Worm (Caenorhabditis elegans): ENCODE data around the gene srh-147.
"Not testable (repeated sequence)": the region's sequence is repeated elsewhere in the genome, so short reads cannot be mapped to it uniquely, and the experiment has no call there.

Gene srh-147

DNA sequence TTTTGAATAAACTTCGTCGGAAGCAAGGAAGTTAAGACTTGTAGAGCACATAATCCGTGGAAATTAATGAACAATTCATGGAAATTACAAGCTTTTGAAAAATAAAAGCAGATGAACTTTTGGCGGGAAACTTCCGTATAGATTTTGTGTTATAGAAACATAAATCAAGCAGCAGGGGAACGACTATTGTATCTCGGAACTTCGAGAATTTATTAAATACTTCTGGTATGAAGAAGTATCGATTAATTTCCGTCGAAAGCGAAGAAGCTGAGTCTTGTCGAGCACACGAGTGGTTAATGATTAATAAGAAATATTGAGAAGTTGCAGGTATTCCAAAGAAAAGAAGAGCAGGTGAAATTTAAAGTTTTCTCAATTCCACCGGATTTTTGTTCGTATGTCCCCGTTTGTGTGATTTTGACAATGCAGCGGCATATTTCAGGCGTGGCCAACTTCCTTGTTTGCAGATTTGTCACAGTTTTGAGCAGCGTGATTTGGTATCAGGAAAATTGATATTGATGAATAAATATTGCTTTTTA lies at the start of gene srh-147:
Gene srh-147, minus strand, starts transcription at position 51 of the 536 bp plus-strand sequence.
- TF ChIP-seq ztf-23 (GFP tag; IDR thresholded peaks at IDR 0.05); ztf-29 (GFP tag; IDR thresholded peaks at IDR 0.05); cog-1 (tag; optimal IDR thresholded peaks at IDR 0.05): not testable (repeated sequence)

DNA sequence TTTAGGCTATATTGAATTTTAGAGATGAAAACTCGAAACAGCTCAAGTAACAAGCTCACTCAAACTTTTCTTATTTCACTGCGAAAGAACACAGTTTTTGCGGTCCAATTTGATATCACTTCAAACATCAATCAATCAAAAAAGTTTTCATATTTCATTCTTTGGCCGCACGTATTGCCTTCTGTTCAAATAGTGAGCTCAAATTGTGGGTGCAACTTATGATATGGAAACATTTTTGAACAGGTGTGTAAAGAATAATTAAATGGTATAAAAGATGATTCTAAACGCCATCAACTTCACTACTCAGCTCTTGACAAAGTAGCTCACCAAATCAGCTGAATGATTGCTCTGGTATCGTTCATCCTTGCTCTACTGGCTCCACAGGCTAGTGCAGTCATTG lies 49.6 kb upstream of the srh-147 start, which contains the start of gene T06C12.14:
Gene T06C12.14, plus strand, starts transcription at position 301 of the 400 bp plus-strand sequence.
- TF ChIP-seq tab-1 (GFP tag; IDR thresholded peaks at IDR 0.05) (no peak), klf-2 (GFP tag; conservative IDR thresholded peaks at IDR 0.05) (no peak), flt-1 (GFP tag; IDR thresholded peaks at IDR 0.05) (no peak), cog-1 (tag; optimal IDR thresholded peaks at IDR 0.05) (no peak), T22C8.4 (GFP tag; IDR thresholded peaks at IDR 0.05) (no peak), med-1 (GFP tag; optimal IDR thresholded peaks at IDR 0.05; ENCODE audit: insufficient read depth) (no peak), ztf-23 (GFP tag; IDR thresholded peaks at IDR 0.05) (no peak), ref-1 (GFP tag; conservative IDR thresholded peaks at IDR 0.05) (no peak)

DNA sequence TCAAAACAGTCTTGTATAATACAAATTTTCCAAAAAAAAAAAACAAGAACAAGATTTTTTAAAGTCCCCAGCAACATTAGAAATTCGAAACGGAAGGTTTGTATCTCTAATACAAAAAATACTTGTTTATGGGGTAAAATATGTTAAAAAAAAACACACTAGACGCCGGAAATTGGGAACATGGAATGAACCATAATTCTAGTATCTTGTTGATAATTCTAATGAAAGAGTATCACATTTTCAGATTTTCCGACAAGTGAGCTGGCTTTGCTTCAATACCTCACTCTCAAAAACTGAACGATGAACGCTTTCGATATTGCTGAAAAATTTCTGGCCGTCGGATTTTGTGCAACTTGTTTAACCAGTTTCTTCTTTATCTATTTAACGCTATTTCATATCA lies 47.6 kb upstream of the srh-147 start, which contains the start of gene str-60:
Gene str-60, plus strand, starts transcription at position 301 of the 400 bp plus-strand sequence.
- TF ChIP-seq ref-1 (GFP tag; conservative IDR thresholded peaks at IDR 0.05), result no peak
- TF ChIP-seq klf-2 (GFP tag; conservative IDR thresholded peaks at IDR 0.05), result no peak

DNA sequence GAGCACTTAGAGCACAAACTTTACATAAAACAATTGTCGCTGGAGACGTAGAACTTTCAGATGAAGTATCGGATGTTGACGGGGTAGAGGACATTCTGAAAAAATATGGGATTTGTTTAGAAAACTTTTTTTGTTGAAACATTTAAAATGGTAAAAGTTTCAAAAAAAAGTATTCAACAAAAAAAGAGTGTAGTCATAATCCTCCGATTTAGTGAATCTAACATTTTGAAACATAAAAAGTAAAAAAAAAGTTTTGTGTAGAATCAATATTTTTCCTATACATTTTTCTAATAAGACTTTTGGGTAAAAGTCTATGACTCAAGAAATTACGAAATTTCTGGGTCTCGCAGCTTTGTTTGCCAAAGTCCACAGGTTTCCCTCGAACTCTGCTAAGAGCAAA lies 46.5 kb upstream of the srh-147 start, which contains the start of gene nhr-213:
Gene nhr-213, minus strand, starts transcription at position 101 of the 400 bp plus-strand sequence.
- TF ChIP-seq ztf-23 (GFP tag; IDR thresholded peaks at IDR 0.05), result no peak
- no peak for TF ChIP-seq cog-1 (tag; optimal IDR thresholded peaks at IDR 0.05)
- no peak for TF ChIP-seq ztf-29 (GFP tag; IDR thresholded peaks at IDR 0.05)

DNA sequence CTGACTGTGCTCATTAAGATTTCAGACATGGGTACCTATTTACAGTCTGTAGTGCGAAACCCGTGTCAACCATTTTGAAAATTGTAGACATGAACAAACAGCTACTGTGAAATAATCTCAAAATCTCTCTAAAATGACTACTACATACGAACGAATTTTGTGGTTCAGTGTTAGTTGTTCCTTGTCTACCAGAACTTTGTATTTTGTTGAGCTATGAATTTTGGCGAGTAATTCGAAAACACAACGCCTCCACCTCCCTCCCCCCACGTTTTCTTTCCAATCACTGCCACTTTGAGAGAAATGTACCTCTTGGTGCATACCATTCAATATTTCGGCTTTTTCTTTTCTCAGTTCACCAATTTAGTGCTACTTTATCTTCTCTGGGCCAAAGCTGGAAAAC lies 42.6 kb upstream of the srh-147 start, which contains the start of gene T06C12.11:
Gene T06C12.11, plus strand, starts transcription at position 301 of the 400 bp plus-strand sequence.
- TF ChIP-seq ztf-23 (GFP tag; IDR thresholded peaks at IDR 0.05) (no peak), cog-1 (tag; optimal IDR thresholded peaks at IDR 0.05) (no peak), ztf-29 (GFP tag; IDR thresholded peaks at IDR 0.05) (no peak), med-1 (GFP tag; optimal IDR thresholded peaks at IDR 0.05; ENCODE audit: insufficient read depth) (no peak), ref-1 (GFP tag; conservative IDR thresholded peaks at IDR 0.05) (no peak), T22C8.4 (GFP tag; IDR thresholded peaks at IDR 0.05) (no peak), tab-1 (GFP tag; IDR thresholded peaks at IDR 0.05) (no peak), klf-2 (GFP tag; conservative IDR thresholded peaks at IDR 0.05) (no peak), flt-1 (GFP tag; IDR thresholded peaks at IDR 0.05) (no peak)

DNA sequence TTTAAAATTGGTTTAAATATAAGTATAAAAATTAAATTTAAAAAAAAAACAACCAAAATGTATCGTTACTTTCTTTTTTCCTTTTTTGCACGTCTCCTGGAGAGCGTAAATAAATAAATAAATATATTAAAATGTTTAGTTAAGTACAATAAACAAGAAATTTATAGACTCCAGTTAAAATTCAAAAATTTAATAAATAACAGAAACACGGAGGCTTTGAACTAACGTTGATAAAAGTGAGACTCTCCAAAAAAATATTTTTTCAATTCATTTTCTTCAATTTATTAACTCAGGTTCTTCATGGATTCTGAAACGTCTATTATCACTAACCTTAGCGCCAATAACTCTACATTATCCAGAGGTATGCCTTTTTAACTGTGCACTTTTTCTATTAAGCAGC lies 41.6 kb upstream of the srh-147 start, which contains the start of gene T06C12.12:
Gene T06C12.12, plus strand, starts transcription at position 301 of the 400 bp plus-strand sequence.
- no peak for TF ChIP-seq med-1 (GFP tag; optimal IDR thresholded peaks at IDR 0.05; ENCODE audit: insufficient read depth)
- no peak for TF ChIP-seq klf-2 (GFP tag; conservative IDR thresholded peaks at IDR 0.05)
- TF ChIP-seq tab-1 (GFP tag; IDR thresholded peaks at IDR 0.05), result no peak
- TF ChIP-seq flt-1 (GFP tag; IDR thresholded peaks at IDR 0.05), result no peak
- no peak for TF ChIP-seq ztf-23 (GFP tag; IDR thresholded peaks at IDR 0.05)
- TF ChIP-seq ref-1 (GFP tag; conservative IDR thresholded peaks at IDR 0.05), result no peak
- TF ChIP-seq ztf-29 (GFP tag; IDR thresholded peaks at IDR 0.05), result no peak
- TF ChIP-seq T22C8.4 (GFP tag; IDR thresholded peaks at IDR 0.05), result no peak
- no peak for TF ChIP-seq cog-1 (tag; optimal IDR thresholded peaks at IDR 0.05)

DNA sequence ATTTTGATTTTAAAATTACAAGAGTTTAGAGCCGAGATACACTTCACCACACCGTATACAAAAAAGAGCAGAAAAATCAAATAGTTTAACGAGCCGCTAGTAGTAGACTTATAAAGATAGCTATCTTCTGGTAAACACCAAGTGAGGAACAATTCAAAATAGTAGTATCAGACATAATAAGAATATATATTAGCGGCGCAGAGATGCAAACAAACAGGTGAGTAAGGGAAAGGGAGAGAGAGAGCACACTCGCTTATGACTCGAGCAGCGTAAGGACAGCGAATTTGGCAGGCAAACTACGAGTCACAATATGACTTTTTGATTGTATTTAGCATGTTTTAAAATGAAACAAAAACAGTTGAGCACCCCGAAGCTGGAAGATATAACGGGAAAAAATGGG lies 41.2 kb upstream of the srh-147 start:
- TF ChIP-seq med-1 (GFP tag; optimal IDR thresholded peaks at IDR 0.05; ENCODE audit: insufficient read depth) (no peak), flt-1 (GFP tag; IDR thresholded peaks at IDR 0.05) (no peak), ref-1 (GFP tag; conservative IDR thresholded peaks at IDR 0.05) (no peak), tab-1 (GFP tag; IDR thresholded peaks at IDR 0.05) (no peak), klf-2 (GFP tag; conservative IDR thresholded peaks at IDR 0.05) (no peak), ztf-23 (GFP tag; IDR thresholded peaks at IDR 0.05) (no peak)

DNA sequence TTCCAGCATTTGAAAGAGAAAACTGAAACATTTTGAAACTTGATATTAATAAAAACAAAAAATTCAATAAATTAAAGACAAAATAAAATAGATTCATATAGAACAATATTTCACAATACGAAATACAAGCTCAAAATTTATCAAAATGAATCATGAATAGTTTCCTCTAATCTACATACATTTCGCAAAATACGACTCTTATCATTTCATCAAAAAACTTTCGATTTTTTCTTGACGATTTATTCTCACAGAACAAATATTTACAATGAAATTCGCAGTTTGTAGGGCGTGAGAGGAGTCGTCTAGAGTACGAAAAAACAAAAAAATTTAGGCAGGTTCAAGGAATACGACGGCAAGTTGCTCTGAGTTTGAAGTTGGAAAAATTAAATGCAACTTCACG lies 40.0 kb upstream of the srh-147 start:
- TF ChIP-seq ref-1 (GFP tag; conservative IDR thresholded peaks at IDR 0.05), result no peak

DNA sequence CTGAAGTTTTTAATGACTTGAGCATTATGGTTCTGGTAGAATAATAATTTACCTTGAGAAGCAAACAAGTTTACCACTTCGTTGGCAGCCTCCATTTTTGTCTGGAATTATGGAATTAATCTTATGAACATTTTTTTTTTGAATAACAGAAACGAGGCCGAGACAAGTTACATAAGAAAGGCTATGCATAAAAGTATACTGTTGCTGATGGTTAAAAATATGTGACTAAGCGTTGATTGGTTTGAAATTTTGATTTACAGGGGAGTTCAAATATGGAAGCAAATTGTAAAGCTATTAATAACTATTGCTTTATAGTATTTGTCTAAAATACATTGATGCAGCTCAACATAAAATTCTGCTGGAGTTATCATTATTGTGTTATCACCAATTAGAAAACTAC lies 38.6 kb upstream of the srh-147 start, which contains the start of gene cgt-1:
Gene cgt-1, minus strand, starts transcription at position 101 of the 400 bp plus-strand sequence.
- TF ChIP-seq ztf-29 (GFP tag; IDR thresholded peaks at IDR 0.05) (no peak), klf-2 (GFP tag; conservative IDR thresholded peaks at IDR 0.05) (no peak), flt-1 (GFP tag; IDR thresholded peaks at IDR 0.05) (no peak), ztf-23 (GFP tag; IDR thresholded peaks at IDR 0.05) (no peak), ref-1 (GFP tag; conservative IDR thresholded peaks at IDR 0.05) (no peak), tab-1 (GFP tag; IDR thresholded peaks at IDR 0.05) (no peak), T22C8.4 (GFP tag; IDR thresholded peaks at IDR 0.05) (no peak), cog-1 (tag; optimal IDR thresholded peaks at IDR 0.05) (no peak), med-1 (GFP tag; optimal IDR thresholded peaks at IDR 0.05; ENCODE audit: insufficient read depth) (no peak)

DNA sequence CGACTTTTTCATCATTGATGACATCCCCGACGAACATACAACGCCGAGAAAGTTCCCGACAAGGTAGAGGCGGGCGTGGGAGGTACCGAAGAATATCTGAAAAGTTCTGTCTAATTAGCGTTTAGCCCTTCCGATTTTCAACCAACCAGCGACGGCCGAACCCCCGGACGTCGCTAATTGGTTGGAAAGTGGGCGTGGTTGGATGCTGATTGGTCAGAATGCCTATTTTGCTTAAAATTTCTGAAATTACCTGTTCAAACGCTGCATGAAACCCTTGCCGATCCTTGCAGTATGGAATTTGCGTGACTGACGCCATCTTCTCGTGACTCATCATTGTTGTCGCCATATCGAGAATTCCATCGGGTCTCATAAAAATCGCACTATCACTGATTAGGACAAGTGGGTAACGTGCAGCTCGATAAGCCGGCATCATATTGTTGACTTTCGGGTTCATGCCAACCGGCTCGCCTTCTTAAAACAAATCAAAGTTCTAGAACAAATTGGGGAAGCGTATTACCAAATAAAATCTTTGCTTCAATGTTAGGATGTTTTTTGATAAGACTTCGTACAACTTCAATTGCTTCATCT lies 37.7 kb upstream of the srh-147 start:
- TF ChIP-seq tab-1 (GFP tag; IDR thresholded peaks at IDR 0.05) (no peak), ztf-29 (GFP tag; IDR thresholded peaks at IDR 0.05) (no peak), ref-1 (GFP tag; conservative IDR thresholded peaks at IDR 0.05) (no peak), cog-1 (tag; optimal IDR thresholded peaks at IDR 0.05) (no peak), T22C8.4 (GFP tag; IDR thresholded peaks at IDR 0.05) (no peak), ztf-23 (GFP tag; IDR thresholded peaks at IDR 0.05) (no peak), flt-1 (GFP tag; IDR thresholded peaks at IDR 0.05) (no peak)
